Worm (Caenorhabditis elegans) whole organism, young adult: ENCODE data around the gene otub-4.
A peak's percentile ranks its signal among the peaks of the same experiment; 100 is the strongest.

Experiments
- B0336.3 ChIP-seq: fragments of 200-800 bp; sonication (Bioruptor generic); IDR thresholded peaks from 2 replicates; pipeline ENCODE4 v1.3.6; 2022; ENCODE audit warnings: missing genetic modification characterization, missing compliant biosample characterization
- F22D6.2 ChIP-seq: sonication (generic microtip); optimal IDR thresholded peaks from 2 replicates; lab custom pipeline; 2016; ENCODE audit warnings: mild to moderate bottlenecking, missing genetic modification characterization, missing compliant biosample characterization
- F33H1.4 ChIP-seq: fragments of 200-800 bp; sonication (Bioruptor generic); IDR thresholded peaks from 2 replicates; pipeline ENCODE4 v1.3.6; 2022; ENCODE audit warnings: missing genetic modification reagents, missing genetic modification characterization, missing compliant biosample characterization
- F57C9.4 ChIP-seq: sonication (generic microtip); optimal IDR thresholded peaks from 2 replicates; lab custom pipeline; 2017; ENCODE audit warnings: mild to moderate bottlenecking, missing genetic modification characterization, missing compliant biosample characterization
- Y53G8AR.9 ChIP-seq: fragments of 200-800 bp; sonication (Bioruptor generic); conservative IDR thresholded peaks from 2 replicates; pipeline ENCODE4 v1.3.6; 2022; ENCODE audit warnings: missing genetic modification reagents, missing genetic modification characterization, missing compliant biosample characterization
- Y95B8A.8 ChIP-seq: fragments of 200-800 bp; sonication (Bioruptor generic); IDR thresholded peaks from 2 replicates; pipeline ENCODE4 v1.3.6; 2022; ENCODE audit warnings: missing genetic modification reagents, missing genetic modification characterization, missing compliant biosample characterization
- aptf-2 ChIP-seq: fragments of 200-800 bp; sonication (Bioruptor generic); conservative IDR thresholded peaks from 2 replicates; pipeline ENCODE4 v1.3.6; 2022; ENCODE audit warnings: missing genetic modification reagents, missing genetic modification characterization, missing compliant biosample characterization
- attf-3 ChIP-seq: fragments of 200-800 bp; sonication (Bioruptor generic); conservative IDR thresholded peaks from 2 replicates; pipeline ENCODE4 v1.3.6; 2022; ENCODE audit warnings: missing genetic modification reagents, missing genetic modification characterization, missing compliant biosample characterization
- ceh-100 ChIP-seq: fragments of 200-800 bp; sonication (Bioruptor generic); IDR thresholded peaks from 2 replicates; pipeline ENCODE4 v1.3.6; 2022; ENCODE audit warnings: missing genetic modification reagents, missing genetic modification characterization, missing compliant biosample characterization
- ceh-79 ChIP-seq: sonication (generic microtip); optimal IDR thresholded peaks from 2 replicates; lab custom pipeline; 2017; ENCODE audit warnings: mild to moderate bottlenecking, missing genetic modification characterization, missing compliant biosample characterization
- chd-7 ChIP-seq: sonication (generic microtip); optimal IDR thresholded peaks from 2 replicates; lab custom pipeline; 2016; ENCODE audit warnings: mild to moderate bottlenecking, missing genetic modification characterization, moderate library complexity, missing compliant biosample characterization
- dox-1 ChIP-seq: fragments of 200-800 bp; sonication (Bioruptor generic); IDR thresholded peaks from 2 replicates; pipeline ENCODE4 v1.3.6; 2022; ENCODE audit warnings: missing genetic modification reagents, missing genetic modification characterization, missing compliant biosample characterization
- dpl-1 ChIP-seq: fragments of 150-350 bp; optimal IDR thresholded peaks from 2 replicates; lab custom pipeline; 2014; ENCODE audit warnings: missing biosample characterization, missing genetic modification reagents, missing genetic modification characterization
- ekl-4 ChIP-seq: fragments of 200-800 bp; sonication (Bioruptor generic); IDR thresholded peaks from 2 replicates; pipeline ENCODE4 v1.3.6; 2022; ENCODE audit warnings: missing genetic modification reagents, missing genetic modification characterization, missing compliant biosample characterization
- fkh-3 ChIP-seq: sonication (generic microtip); optimal IDR thresholded peaks from 2 replicates; lab custom pipeline; 2016; ENCODE audit warnings: mild to moderate bottlenecking, missing genetic modification characterization, missing compliant biosample characterization
- him-1 ChIP-seq: sonication (generic microtip); optimal IDR thresholded peaks from 2 replicates; lab custom pipeline; 2016; ENCODE audit warnings: missing genotype, missing genetic modification reagents, missing genetic modification characterization, missing compliant biosample characterization
- hlh-12 ChIP-seq: sonication (generic microtip); optimal IDR thresholded peaks from 2 replicates; lab custom pipeline; 2016; ENCODE audit warnings: missing genetic modification characterization, missing compliant biosample characterization
- hrde-1 ChIP-seq: sonication (generic microtip); optimal IDR thresholded peaks from 2 replicates; lab custom pipeline; 2016; ENCODE audit warnings: missing genetic modification characterization, mild to moderate bottlenecking, missing compliant biosample characterization, moderate library complexity, missing genotype, missing genetic modification reagents, borderline replicate concordance
- hsf-1 ChIP-seq: fragments of 200-800 bp; sonication (Bioruptor generic); IDR thresholded peaks from 2 replicates; pipeline ENCODE4 v1.3.6; 2022; ENCODE audit warnings: missing genetic modification reagents, missing genetic modification characterization, missing compliant biosample characterization
- let-526 ChIP-seq: fragments of 200-800 bp; sonication (Bioruptor generic); IDR thresholded peaks from 2 replicates; pipeline ENCODE4 v1.3.6; 2022; ENCODE audit warnings: missing genetic modification reagents, missing genetic modification characterization, missing compliant biosample characterization
- lsl-1 ChIP-seq: fragments of 200-800 bp; sonication (Bioruptor generic); optimal IDR thresholded peaks from 2 replicates; lab custom pipeline; 2018; ENCODE audit warnings: mild to moderate bottlenecking, missing genetic modification characterization, moderate library complexity, missing compliant biosample characterization
- madf-6 ChIP-seq: fragments of 200-800 bp; sonication (Bioruptor generic); IDR thresholded peaks from 2 replicates; pipeline ENCODE4 v1.3.6; 2022; ENCODE audit warnings: missing genetic modification reagents, missing genetic modification characterization, missing compliant biosample characterization
- mcd-1 ChIP-seq: fragments of 200-800 bp; sonication (Bioruptor generic); IDR thresholded peaks from 2 replicates; pipeline ENCODE4 v1.3.6; 2022; ENCODE audit warnings: missing genetic modification reagents, missing genetic modification characterization, missing compliant biosample characterization
- nfyb-1 ChIP-seq: fragments of 200-800 bp; sonication (Bioruptor generic); IDR thresholded peaks from 2 replicates; pipeline ENCODE4 v1.3.6; 2022; ENCODE audit warnings: missing genetic modification reagents, missing genetic modification characterization, missing compliant biosample characterization
- repo-1 ChIP-seq: sonication (generic microtip); optimal IDR thresholded peaks from 2 replicates; lab custom pipeline; 2017; ENCODE audit warnings: mild to moderate bottlenecking, missing genetic modification characterization, missing compliant biosample characterization
- snpc-4 ChIP-seq, 5 experiments: fragments of 150-350 bp in 1 of 5; sonication (generic microtip) in 4 of 5; optimal IDR thresholded peaks; 2 replicates each; lab custom pipeline; 2014 to 2018; ENCODE audit warnings: missing genetic modification characterization in 5 of 5, missing biosample characterization in 3 of 5, antibody characterized with exemption in 2 of 5, mild to moderate bottlenecking in 2 of 5, missing compliant biosample characterization in 2 of 5, missing genotype in 2 of 5, moderate library complexity in 2 of 5, missing genetic modification reagents in 1 of 5
- sptf-2 ChIP-seq: fragments of 200-800 bp; sonication (Bioruptor generic); optimal IDR thresholded peaks from 2 replicates; lab custom pipeline; 2018; ENCODE audit warnings: mild to moderate bottlenecking, missing genetic modification characterization, missing compliant biosample characterization
- ztf-26 ChIP-seq: sonication (generic microtip); optimal IDR thresholded peaks from 2 replicates; lab custom pipeline; 2017; ENCODE audit warnings: missing genetic modification characterization, missing compliant biosample characterization
- ztf-6 ChIP-seq: fragments of 200-800 bp; sonication (Bioruptor generic); IDR thresholded peaks from 2 replicates; pipeline ENCODE4 v1.3.6; 2022; ENCODE audit warnings: missing genetic modification reagents, missing genetic modification characterization, missing compliant biosample characterization

otub-4 gene

DNA sequence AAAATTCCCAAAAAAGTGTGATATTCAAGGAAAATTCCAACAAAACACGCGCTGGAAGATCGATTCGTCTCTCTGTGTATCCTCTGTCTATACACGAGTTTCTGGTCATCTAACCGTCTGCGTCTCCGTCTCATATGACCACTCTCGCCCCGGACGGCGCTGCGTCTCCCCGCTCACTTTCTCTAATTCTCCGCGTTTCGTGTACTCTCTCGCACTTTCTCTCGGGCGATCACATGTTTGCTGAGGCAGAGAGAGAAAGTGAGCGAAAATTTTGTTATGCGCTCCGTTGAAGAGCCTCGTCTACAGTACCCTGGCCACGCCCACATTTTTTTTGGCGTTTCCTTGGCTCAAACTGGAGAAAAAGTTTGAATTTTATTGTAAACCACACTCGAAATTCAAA lies 6.7 kb upstream of the otub-4 start (continued):
- TF ChIP-seq F22D6.2 (tag; lab: Kevin White, UChicago) (peak; percentile 48), F33H1.4 (GFP tag; lab: Robert Waterston, UW) (0 out of 2 replicates have a peak, but pooled peaks have one; percentile 40), aptf-2 (GFP tag; lab: Robert Waterston, UW) (no peak), hsf-1 (GFP tag; lab: Robert Waterston, UW) (0 out of 2 replicates have a peak, but pooled peaks have one; percentile 29), let-526 (peak; percentile 83), F57C9.4 (tag; lab: Kevin White, UChicago) (no peak), ceh-79 (tag; lab: Kevin White, UChicago) (no peak), hlh-12 (tag; lab: Kevin White, UChicago) (no peak), ceh-100 (GFP tag; lab: Robert Waterston, UW) (peak; percentile 31; the same call in 1 of the 2 replicates)
- TF ChIP-seq, all 124 proteins: peak for 55

DNA sequence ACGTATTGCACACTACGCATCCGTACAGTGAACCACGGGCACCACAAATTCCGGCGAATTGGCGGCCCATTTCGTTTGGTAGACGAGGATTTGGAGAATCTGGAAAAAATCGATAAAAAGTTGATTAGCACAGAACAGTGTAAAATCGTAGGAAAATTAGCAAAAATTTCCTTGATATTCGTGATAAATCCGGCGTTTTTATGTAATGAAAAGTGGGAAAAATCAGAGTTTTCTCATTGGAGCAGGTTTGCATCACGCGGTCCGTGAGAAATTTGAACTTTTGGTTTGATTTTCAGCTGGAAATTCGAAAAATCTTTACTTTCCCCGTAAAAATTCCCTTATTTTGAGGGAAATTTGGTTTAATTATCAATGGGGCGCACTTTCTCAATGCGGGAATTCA lies 6.1 kb upstream of the otub-4 start, which contains the start of gene B0546.4:
B0546.4 (minus strand) TSS at position 101 of the 400 bp plus-strand sequence.
- TF ChIP-seq hrde-1 (tag; lab: Kevin White, UChicago) (no peak), him-1 (tag; lab: Kevin White, UChicago) (no peak), sptf-2 (no peak), nfyb-1 (GFP tag; lab: Robert Waterston, UW) (no peak), ztf-6 (GFP tag; lab: Robert Waterston, UW) (no peak), lsl-1 (GFP tag; lab: Kevin White, UChicago) (no peak), dpl-1 (GFP tag; lab: Kevin White, UChicago) (no peak), mcd-1 (no peak), ceh-100 (GFP tag; lab: Robert Waterston, UW) (no peak)
- TF ChIP-seq, all 124 proteins: peak for 0

ce11 chrIV:3383203-3383602 lies 5.3 kb upstream of the otub-4 start:
- TF ChIP-seq F22D6.2 (tag; lab: Kevin White, UChicago) (no peak), attf-3 (GFP tag; lab: Robert Waterston, UW) (peak; percentile 65; the same call in 1 of the 2 replicates)
- TF ChIP-seq, all 124 proteins: peak for 1

ce11 chrIV:3382338-3382907 lies 4.5 kb upstream of the otub-4 start, which contains the start of gene B0546.3:
B0546.3 (minus strand) TSS chrIV:3382841.
- peak; percentile 39 for TF ChIP-seq chd-7 (tag; lab: Kevin White, UChicago)
- peak; percentile 63 for TF ChIP-seq ztf-26 (tag; lab: Kevin White, UChicago)
- TF ChIP-seq Y95B8A.8 (GFP tag; lab: Robert Waterston, UW), result no peak
- TF ChIP-seq Y53G8AR.9 (GFP tag; lab: Robert Waterston, UW), result 0 out of 2 replicates have a peak, but pooled peaks have one; percentile 34
- TF ChIP-seq F57C9.4 (tag; lab: Kevin White, UChicago), result peak; percentile 59
- TF ChIP-seq repo-1, result peak; percentile 54
- TF ChIP-seq ekl-4 (GFP tag; lab: Robert Waterston, UW), result peak; percentile 47; the same call in 1 of the 2 replicates
- peak; percentile 30; the same call in 1 of the 2 replicates for TF ChIP-seq attf-3 (GFP tag; lab: Robert Waterston, UW)
- TF ChIP-seq dox-1 (GFP tag; lab: Robert Waterston, UW), result 0 out of 2 replicates have a peak, but pooled peaks have one; percentile 10
- no peak for TF ChIP-seq fkh-3 (tag; lab: Kevin White, UChicago)
- no peak for TF ChIP-seq let-526
- TF ChIP-seq nfyb-1 (GFP tag; lab: Robert Waterston, UW), result 0 out of 2 replicates have a peak, but pooled peaks have one; percentile 57
- TF ChIP-seq madf-6, result 0 out of 2 replicates have a peak, but pooled peaks have one; percentile 25
- 0 out of 2 replicates have a peak, but pooled peaks have one; percentile 29 for TF ChIP-seq B0336.3 (GFP tag; lab: Robert Waterston, UW)
- TF ChIP-seq hsf-1 (GFP tag; lab: Robert Waterston, UW), result no peak
- TF ChIP-seq snpc-4 (GFP tag; optimal IDR thresholded peaks at IDR 0.05; lab: Kevin White, UChicago), result no peak
- peak in 1 of 4 experiments; percentile 11 for TF ChIP-seq snpc-4 (tag; optimal IDR thresholded peaks at IDR 0.05; lab: Kevin White, UChicago)
